Worm (Caenorhabditis elegans) whole organism, L2 larva: Measurements from ENCODE around the gene sdz-1.

Experiments used
- ceh-82 ChIP-seq: fragments of 150-350 bp; optimal IDR thresholded peaks from 2 replicates; lab custom pipeline; 2014; ENCODE audit warnings: missing biosample characterization, missing genetic modification characterization
- crh-2 ChIP-seq: sonication (generic microtip); optimal IDR thresholded peaks from 2 replicates; lab custom pipeline; 2017; ENCODE audit warnings: missing biosample characterization, missing genetic modification characterization
- egl-27 ChIP-seq: sonication (generic microtip); optimal IDR thresholded peaks from 3 replicates; lab custom pipeline; 2017; ENCODE audit warnings: missing biosample characterization, missing genetic modification reagents, missing genetic modification characterization
- nhr-11 ChIP-seq: fragments of 150-350 bp; optimal IDR thresholded peaks from 2 replicates; lab custom pipeline; 2014; ENCODE audit warnings: missing biosample characterization, missing genetic modification characterization
- nhr-12 ChIP-seq: fragments of 150-350 bp; optimal IDR thresholded peaks from 2 replicates; lab custom pipeline; 2014; ENCODE audit warnings: missing biosample characterization, missing genetic modification characterization
- nhr-237 ChIP-seq: fragments of 150-350 bp; optimal IDR thresholded peaks from 2 replicates; lab custom pipeline; 2014; ENCODE audit warnings: missing biosample characterization, missing genetic modification characterization
- nhr-6 ChIP-seq: fragments of 150-350 bp; optimal IDR thresholded peaks from 2 replicates; lab custom pipeline; 2014; ENCODE audit warnings: missing biosample characterization, missing genetic modification characterization
- nhr-77 ChIP-seq: fragments of 150-350 bp; optimal IDR thresholded peaks from 2 replicates; lab custom pipeline; 2014; ENCODE audit warnings: missing biosample characterization, missing genetic modification characterization
- sem-4 ChIP-seq: fragments of 150-350 bp; optimal IDR thresholded peaks from 2 replicates; lab custom pipeline; 2014; ENCODE audit warnings: missing biosample characterization, missing genetic modification reagents, missing genetic modification characterization
- sma-9 ChIP-seq, 2 experiments: fragments of 150-350 bp in 1 of 2; sonication (generic microtip) in 1 of 2; optimal IDR thresholded peaks; 2 replicates each; lab custom pipeline; 2014 to 2016; ENCODE audit warnings: missing genetic modification characterization in 2 of 2, mild to moderate bottlenecking in 1 of 2, missing biosample characterization in 1 of 2, missing compliant biosample characterization in 1 of 2, missing genetic modification reagents in 1 of 2, moderate library complexity in 1 of 2

DNA sequence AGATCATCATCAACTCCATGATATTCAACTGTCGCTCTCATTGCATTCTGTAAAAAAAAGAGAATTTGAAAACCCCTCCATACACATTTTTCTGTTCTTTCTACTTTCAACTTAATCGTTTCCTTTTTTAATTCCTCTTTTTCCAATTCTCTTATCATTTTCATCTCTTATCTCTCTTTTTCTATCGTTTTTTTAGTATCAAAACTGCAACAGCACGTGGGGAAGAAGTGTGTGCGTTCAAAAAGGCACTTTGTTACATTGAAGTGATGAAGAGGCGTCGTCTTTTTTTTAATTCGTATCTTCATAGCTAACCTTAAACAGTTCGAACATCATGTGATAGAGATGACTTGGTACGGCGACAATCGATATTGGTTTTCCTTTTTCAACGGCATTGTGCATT is 39.0 kb upstream of the sdz-1 start:
- TF ChIP-seq nhr-11 (tag; lab: Kevin White, UChicago) (no peak), nhr-237 (no peak), sem-4 (tag; lab: Kevin White, UChicago) (peak; percentile 23), nhr-6 (tag; lab: Kevin White, UChicago) (no peak), crh-2 (peak; percentile 84), sma-9 (GFP tag; optimal IDR thresholded peaks at IDR 0.05; lab: Kevin White, UChicago) (peak; percentile 95), sma-9 (tag; optimal IDR thresholded peaks at IDR 0.05; lab: Kevin White, UChicago) (no peak), egl-27 (tag; lab: Kevin White, UChicago) (no peak), nhr-12 (tag; lab: Kevin White, UChicago) (no peak), ceh-82 (tag; lab: Kevin White, UChicago) (no peak), nhr-77 (tag; lab: Kevin White, UChicago) (no peak)
